Worm (Caenorhabditis elegans): Measurements from ENCODE around the gene gpla-1.

DNA sequence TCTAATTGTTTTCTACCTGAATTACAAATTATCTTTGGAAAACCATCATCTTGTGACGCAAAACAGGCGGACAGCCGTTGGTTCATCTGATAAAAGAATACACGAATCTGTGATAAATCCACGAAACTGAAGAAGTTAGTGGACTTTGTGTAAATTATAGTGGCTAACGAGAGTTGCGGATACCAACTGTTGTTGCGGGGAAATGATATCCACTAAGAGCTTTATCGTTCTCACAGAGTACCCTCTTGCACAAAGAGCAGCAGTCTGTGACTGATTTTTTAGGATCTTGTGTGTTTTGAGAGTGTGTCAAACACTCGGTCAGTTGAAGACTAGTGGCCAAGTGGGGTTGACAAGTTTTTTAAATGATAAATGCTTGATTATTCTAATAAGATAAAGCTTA, 18.0 kb downstream of the gpla-1 start:
- TF ChIP-seq elt-4 (tag; optimal IDR thresholded peaks at IDR 0.05) (no peak), ets-4 (tag; optimal IDR thresholded peaks at IDR 0.05) (no peak), pha-4 (tag; optimal IDR thresholded peaks at IDR 0.05) (no peak), ama-1 (optimal IDR thresholded peaks at IDR 0.05) (no peak), syd-9 (tag; optimal IDR thresholded peaks at IDR 0.05) (no peak), pqm-1 (tag; optimal IDR thresholded peaks at IDR 0.05) (no peak), Y22D7AL.16 (tag; optimal IDR thresholded peaks at IDR 0.05) (no peak), nfya-1 (tag; optimal IDR thresholded peaks at IDR 0.05) (no peak), fkh-10 (GFP tag; optimal IDR thresholded peaks at IDR 0.05) (no peak)

Data from whole organism, late embryonic.